Worm (Caenorhabditis elegans): ENCODE data around the gene fbxa-138.
"Not testable (repeated sequence)": the region's sequence is repeated elsewhere in the genome, so short reads cannot be mapped to it uniquely, and the experiment has no call there.

DNA sequence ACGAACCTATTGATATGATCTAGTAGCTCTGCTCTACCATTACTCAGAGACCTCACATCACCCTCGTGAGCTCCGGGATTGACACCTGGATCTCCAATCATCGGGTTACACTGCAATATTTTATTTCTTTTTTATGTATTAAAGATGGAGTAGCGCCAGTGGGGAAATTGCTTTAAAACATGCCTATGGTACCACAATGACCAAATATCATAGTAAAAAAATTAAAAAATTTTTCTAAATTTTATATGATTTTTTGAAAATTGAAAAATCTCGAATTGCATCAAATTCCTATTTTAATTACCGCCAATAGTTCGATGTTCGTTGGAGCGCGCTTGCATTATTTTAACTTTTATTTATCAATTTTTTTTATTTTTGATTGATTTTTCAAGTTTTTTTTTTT, 6.1 kb downstream of the fbxa-138 start, which contains the start of gene pals-40:
- TF ChIP-seq dao-5, him-1 (tag; optimal IDR thresholded peaks at IDR 0.05): not testable (repeated sequence)
